Fruit fly (Drosophila melanogaster): Measurements from ENCODE around the gene CG6094.

dm6 chr2L:10483073-10483472 lies 23.8 kb upstream of the CG6094 start, which contains the start of gene Grip75:
- no peak for TF ChIP-seq Dll (optimal IDR thresholded peaks at IDR 0.05)
- TF ChIP-seq EcR (GFP tag; optimal IDR thresholded peaks at IDR 0.05): no peak
- TF ChIP-seq pan (optimal IDR thresholded peaks at IDR 0.05): no peak
- no peak for TF ChIP-seq CG8478 (optimal IDR thresholded peaks at IDR 0.05)
- no peak for TF ChIP-seq psq (optimal IDR thresholded peaks at IDR 0.05)
- no peak for TF ChIP-seq usp (GFP tag; optimal IDR thresholded peaks at IDR 0.05)

Data from whole organism.